Fruit fly (Drosophila melanogaster): ENCODE data around the gene Npc2c.
A peak's percentile ranks its signal among the peaks of the same experiment; 100 is the strongest.

The Npc2c gene

dm6 chr3R:10079267-10079987 lies 19.4 kb downstream of the Npc2c start (continued):
- TF ChIP-seq CG14710 (tag; optimal IDR thresholded peaks at IDR 0.05) (no peak), Sox102F (GFP tag; optimal IDR thresholded peaks at IDR 0.05) (peak; percentile 73), CG18764 (GFP tag; optimal IDR thresholded peaks at IDR 0.05) (peak; percentile 9), CG17385 (GFP tag; optimal IDR thresholded peaks at IDR 0.05) (no peak), CG12071 (GFP tag; optimal IDR thresholded peaks at IDR 0.05) (no peak), E2f1 (GFP tag; IDR thresholded peaks at IDR 0.05) (no peak), cas (GFP tag; IDR thresholded peaks at IDR 0.05) (no peak), Jarid2 (GFP tag; optimal IDR thresholded peaks at IDR 0.05) (no peak), D19B (GFP tag; optimal IDR thresholded peaks at IDR 0.05) (no peak), jumu (GFP tag; optimal IDR thresholded peaks at IDR 0.05) (no peak), Rx (GFP tag; IDR thresholded peaks at IDR 0.05) (peak; percentile 14; the same call in 1 of the 2 replicates), CG6272 (GFP tag; IDR thresholded peaks at IDR 0.05) (no peak), dm (GFP tag; optimal IDR thresholded peaks at IDR 0.05) (no peak), Gug (GFP tag; IDR thresholded peaks at IDR 0.05) (no peak; the same call in 3 of the 4 replicates), NFAT (GFP tag; IDR thresholded peaks at IDR 0.05) (no peak), CG15479 (GFP tag; optimal IDR thresholded peaks at IDR 0.05) (no peak), Bdp1 (GFP tag; optimal IDR thresholded peaks at IDR 0.05) (no peak), Asciz (GFP tag; optimal IDR thresholded peaks at IDR 0.05) (no peak), Lpt (GFP tag; optimal IDR thresholded peaks at IDR 0.05) (no peak), kay (GFP tag; optimal IDR thresholded peaks at IDR 0.05) (no peak), Abd-B (GFP tag; optimal IDR thresholded peaks at IDR 0.05) (peak; percentile 6), CG1832 (GFP tag; optimal IDR thresholded peaks at IDR 0.05) (peak; percentile 58), Chrac-16 (GFP tag; optimal IDR thresholded peaks at IDR 0.05) (peak; percentile 11), Max (GFP tag; optimal IDR thresholded peaks at IDR 0.05) (no peak), D19A (tag; optimal IDR thresholded peaks at IDR 0.05) (no peak), pita (GFP tag; optimal IDR thresholded peaks at IDR 0.05) (no peak), CG5245 (GFP tag; optimal IDR thresholded peaks at IDR 0.05) (no peak), Dad (GFP tag; optimal IDR thresholded peaks at IDR 0.05) (no peak), unpg (GFP tag; optimal IDR thresholded peaks at IDR 0.05) (no peak), Nf-YC (tag; optimal IDR thresholded peaks at IDR 0.05) (peak; percentile 31), CG12659 (GFP tag; optimal IDR thresholded peaks at IDR 0.05) (no peak), da (GFP tag; optimal IDR thresholded peaks at IDR 0.05) (no peak), ranshi (GFP tag; IDR thresholded peaks at IDR 0.05) (peak; percentile 40; the same call in 1 of the 2 replicates), CG12219 (GFP tag; optimal IDR thresholded peaks at IDR 0.05) (peak; percentile 7), dan (GFP tag; IDR thresholded peaks at IDR 0.05) (no peak), aop (GFP tag; IDR thresholded peaks at IDR 0.05) (no peak), esg (GFP tag; conservative IDR thresholded peaks at IDR 0.05) (no peak; the same call in 1 of the 2 replicates), Blimp-1 (GFP tag; optimal IDR thresholded peaks at IDR 0.05) (peak; percentile 49), bowl (GFP tag; IDR thresholded peaks at IDR 0.05) (no peak), dmrt11E (tag; optimal IDR thresholded peaks at IDR 0.05) (peak; percentile 27), Ets65A (GFP tag) (no peak), grau (tag; optimal IDR thresholded peaks at IDR 0.05) (no peak), CG31365 (tag; optimal IDR thresholded peaks at IDR 0.05) (no peak), danr (GFP tag; IDR thresholded peaks at IDR 0.05) (no peak), phol (tag; optimal IDR thresholded peaks at IDR 0.05) (peak; percentile 42), CG11247 (GFP tag; IDR thresholded peaks at IDR 0.05) (no peak), CG6689 (GFP tag; IDR thresholded peaks at IDR 0.05) (peak; percentile 44; the same call in 1 of the 2 replicates), Dek (tag; optimal IDR thresholded peaks at IDR 0.05) (no peak), zen2 (GFP tag; IDR thresholded peaks at IDR 0.05; ENCODE audit: partially characterized antibody) (no peak), CG7839 (tag; optimal IDR thresholded peaks at IDR 0.05) (peak; percentile 35)

Data from whole organism, embryonic.